Worm (Caenorhabditis elegans): ENCODE data around the gene Y22D7AL.3.
A peak's percentile ranks its signal among the peaks of the same experiment; 100 is the strongest.

Gene Y22D7AL.3

ce11 chrIII:1676588-1676987 is 35.3 kb downstream of the Y22D7AL.3 start, which contains the start of gene Y22D7AR.6:
TSS of gene Y22D7AR.6 (minus strand) at chrIII:1676721.
- no peak for TF ChIP-seq drap-1 (GFP tag; optimal IDR thresholded peaks at IDR 0.05)
- TF ChIP-seq snpc-4 (tag; optimal IDR thresholded peaks at IDR 0.05): no peak
- TF ChIP-seq sem-2 (GFP tag; optimal IDR thresholded peaks at IDR 0.05): no peak

ce11 chrIII:1678671-1679070 is 37.4 kb downstream of the Y22D7AL.3 start:
- TF ChIP-seq sem-2 (GFP tag; optimal IDR thresholded peaks at IDR 0.05) (no peak), unc-120 (tag; optimal IDR thresholded peaks at IDR 0.05; ENCODE audit: poor library complexity, severe bottlenecking) (peak; percentile 27), nhr-12 (tag; optimal IDR thresholded peaks at IDR 0.05) (no peak), zip-8 (tag; optimal IDR thresholded peaks at IDR 0.05) (no peak), blmp-1 (tag; optimal IDR thresholded peaks at IDR 0.05) (no peak), bed-3 (GFP tag; optimal IDR thresholded peaks at IDR 0.05) (no peak), hlh-1 (tag; optimal IDR thresholded peaks at IDR 0.05) (peak; percentile 47), drap-1 (GFP tag; optimal IDR thresholded peaks at IDR 0.05) (no peak), ztf-11 (tag; optimal IDR thresholded peaks at IDR 0.05) (no peak), ceh-43 (GFP tag; optimal IDR thresholded peaks at IDR 0.05) (no peak), mep-1 (tag; optimal IDR thresholded peaks at IDR 0.05) (no peak)

ce11 chrIII:1680393-1680792 is 39.1 kb downstream of the Y22D7AL.3 start:
- no peak for TF ChIP-seq sem-2 (GFP tag; optimal IDR thresholded peaks at IDR 0.05)
- TF ChIP-seq ceh-39 (tag; optimal IDR thresholded peaks at IDR 0.05): no peak
- no peak for TF ChIP-seq cnd-1 (tag; optimal IDR thresholded peaks at IDR 0.05)
- no peak for TF ChIP-seq bed-3 (GFP tag; optimal IDR thresholded peaks at IDR 0.05)
- no peak for TF ChIP-seq elt-1 (tag; optimal IDR thresholded peaks at IDR 0.05; ENCODE audit: borderline replicate concordance, insufficient read depth)
- no peak for TF ChIP-seq M03D4.4 (tag; optimal IDR thresholded peaks at IDR 0.05)
- TF ChIP-seq blmp-1 (tag; optimal IDR thresholded peaks at IDR 0.05): no peak

- no peak for TF ChIP-seq snpc-4 (tag; optimal IDR thresholded peaks at IDR 0.05)
- TF ChIP-seq unc-62 (GFP tag; optimal IDR thresholded peaks at IDR 0.05): peak; percentile 16
- TF ChIP-seq lsy-2 (tag; optimal IDR thresholded peaks at IDR 0.05): no peak
- peak; percentile 8 for TF ChIP-seq nhr-28 (tag; optimal IDR thresholded peaks at IDR 0.05)
- no peak for TF ChIP-seq ztf-11 (tag; optimal IDR thresholded peaks at IDR 0.05)
- no peak for TF ChIP-seq bed-3 (GFP tag; optimal IDR thresholded peaks at IDR 0.05)
- TF ChIP-seq mab-5 (tag; optimal IDR thresholded peaks at IDR 0.05): peak; percentile 79
- TF ChIP-seq ham-2 (GFP tag; optimal IDR thresholded peaks at IDR 0.05): no peak
- no peak for TF ChIP-seq mls-2 (tag; optimal IDR thresholded peaks at IDR 0.05)
- TF ChIP-seq ceh-83 (GFP tag; optimal IDR thresholded peaks at IDR 0.05): no peak
- TF ChIP-seq ces-1 (GFP tag; optimal IDR thresholded peaks at IDR 0.05): no peak
- no peak for TF ChIP-seq elt-1 (tag; optimal IDR thresholded peaks at IDR 0.05; ENCODE audit: borderline replicate concordance, insufficient read depth)
- peak; percentile 13 for TF ChIP-seq pha-4 (tag; optimal IDR thresholded peaks at IDR 0.05)
- no peak for TF ChIP-seq nhr-2 (tag; optimal IDR thresholded peaks at IDR 0.05)
- TF ChIP-seq mep-1 (tag; optimal IDR thresholded peaks at IDR 0.05): no peak
- no peak for TF ChIP-seq nhr-76 (tag; optimal IDR thresholded peaks at IDR 0.05)
- TF ChIP-seq elt-3 (tag; optimal IDR thresholded peaks at IDR 0.05): peak; percentile 90
- no peak for TF ChIP-seq sptf-1 (tag; optimal IDR thresholded peaks at IDR 0.05)
- TF ChIP-seq flh-1 (GFP tag; optimal IDR thresholded peaks at IDR 0.05): no peak
- TF ChIP-seq nhr-237 (tag; optimal IDR thresholded peaks at IDR 0.05): peak; percentile 74
- TF ChIP-seq lin-32 (GFP tag; optimal IDR thresholded peaks at IDR 0.05): no peak
- TF ChIP-seq ceh-43 (GFP tag; optimal IDR thresholded peaks at IDR 0.05): no peak
- TF ChIP-seq M03D4.4 (tag; optimal IDR thresholded peaks at IDR 0.05): no peak
- TF ChIP-seq tbx-8 (GFP tag; optimal IDR thresholded peaks at IDR 0.05): no peak
- TF ChIP-seq ceh-39 (tag; optimal IDR thresholded peaks at IDR 0.05): no peak
- TF ChIP-seq zip-8 (tag; optimal IDR thresholded peaks at IDR 0.05): no peak
- peak; percentile 3 for TF ChIP-seq cnd-1 (tag; optimal IDR thresholded peaks at IDR 0.05)
- peak; percentile 36 for TF ChIP-seq drap-1 (GFP tag; optimal IDR thresholded peaks at IDR 0.05)
- TF ChIP-seq unc-120 (tag; optimal IDR thresholded peaks at IDR 0.05; ENCODE audit: poor library complexity, severe bottlenecking): peak; percentile 18
- no peak for TF ChIP-seq unc-39 (tag; optimal IDR thresholded peaks at IDR 0.05)
- no peak for TF ChIP-seq lin-13 (tag; optimal IDR thresholded peaks at IDR 0.05)
- no peak for TF ChIP-seq blmp-1 (tag; optimal IDR thresholded peaks at IDR 0.05)
- TF ChIP-seq sem-2 (GFP tag; optimal IDR thresholded peaks at IDR 0.05): no peak
- TF ChIP-seq hlh-1 (tag; optimal IDR thresholded peaks at IDR 0.05): peak; percentile 10
- TF ChIP-seq nhr-12 (tag; optimal IDR thresholded peaks at IDR 0.05): no peak
Measured at ce11 chrIII:1680996-1681395, 39.7 kb downstream of the Y22D7AL.3 start.
